Fruit fly (Drosophila melanogaster): ENCODE results near the gene HLH4C.

Gene HLH4C

dm6 chrX:4606447-4606846 is 40.8 kb downstream of the HLH4C start (continued):
- TF ChIP-seq gcm (GFP tag; optimal IDR thresholded peaks at IDR 0.05) (peak; percentile 78), Nf-YB (GFP tag; optimal IDR thresholded peaks at IDR 0.05) (peak; percentile 90), CG13287 (GFP tag; IDR thresholded peaks at IDR 0.05; ENCODE audit: partially characterized antibody) (no peak), insv (GFP tag; optimal IDR thresholded peaks at IDR 0.05) (no peak), Gug (GFP tag; IDR thresholded peaks at IDR 0.05) (no peak), nom (GFP tag; optimal IDR thresholded peaks at IDR 0.05) (no peak), Aef1 (GFP tag; IDR thresholded peaks at IDR 0.05) (no peak), tgo (GFP tag; IDR thresholded peaks at IDR 0.05) (no peak), wdn (GFP tag; IDR thresholded peaks at IDR 0.05) (no peak), sim (GFP tag; IDR thresholded peaks at IDR 0.05) (no peak), aop (GFP tag; IDR thresholded peaks at IDR 0.05) (no peak), Lim3 (GFP tag; IDR thresholded peaks at IDR 0.05) (no peak), schlank (tag; optimal IDR thresholded peaks at IDR 0.05) (no peak), lov (optimal IDR thresholded peaks at IDR 0.05) (no peak), lov (GFP tag; IDR thresholded peaks at IDR 0.05) (no peak), lab (GFP tag; optimal IDR thresholded peaks at IDR 0.05) (peak; percentile 9), dimm (GFP tag; IDR thresholded peaks at IDR 0.05) (no peak), Oli (tag; optimal IDR thresholded peaks at IDR 0.05) (no peak), Tbp (GFP tag; optimal IDR thresholded peaks at IDR 0.05) (no peak), luna (GFP tag; optimal IDR thresholded peaks at IDR 0.05) (no peak), Lhr (GFP tag; optimal IDR thresholded peaks at IDR 0.05) (no peak), CG18619 (GFP tag; optimal IDR thresholded peaks at IDR 0.05) (no peak), ttk (GFP tag; IDR thresholded peaks at IDR 0.05) (no peak), slp2 (GFP tag; optimal IDR thresholded peaks at IDR 0.05) (no peak), CG17385 (GFP tag; optimal IDR thresholded peaks at IDR 0.05) (no peak), CG6854 (GFP tag; optimal IDR thresholded peaks at IDR 0.05) (no peak), mirr (GFP tag; optimal IDR thresholded peaks at IDR 0.05) (peak; percentile 11), disco-r (GFP tag; optimal IDR thresholded peaks at IDR 0.05) (no peak), Spps (tag; optimal IDR thresholded peaks at IDR 0.05) (no peak), bcd (GFP tag; optimal IDR thresholded peaks at IDR 0.05) (no peak), CG1233 (GFP tag; optimal IDR thresholded peaks at IDR 0.05) (no peak), peb (GFP tag; IDR thresholded peaks at IDR 0.05) (no peak), Neu2 (GFP tag; optimal IDR thresholded peaks at IDR 0.05; ENCODE audit: borderline replicate concordance) (no peak), HLH3B (GFP tag; IDR thresholded peaks at IDR 0.05) (no peak), unc-4 (GFP tag; IDR thresholded peaks at IDR 0.05; ENCODE audit: partially characterized antibody) (no peak), Ptx1 (GFP tag; IDR thresholded peaks at IDR 0.05) (0 out of 2 replicates have a peak, but pooled peaks have one; percentile 4), kah (GFP tag; optimal IDR thresholded peaks at IDR 0.05) (no peak), Nf-YC (tag; optimal IDR thresholded peaks at IDR 0.05) (peak; percentile 70), ro (GFP tag; IDR thresholded peaks at IDR 0.05) (no peak), Dek (tag; optimal IDR thresholded peaks at IDR 0.05) (no peak), pzg (GFP tag; optimal IDR thresholded peaks at IDR 0.05) (no peak), CG13424 (tag; optimal IDR thresholded peaks at IDR 0.05) (no peak), ham (GFP tag; IDR thresholded peaks at IDR 0.05) (no peak), grn (GFP tag; optimal IDR thresholded peaks at IDR 0.05) (peak; percentile 77), CG6175 (GFP tag; IDR thresholded peaks at IDR 0.05) (peak; percentile 33; the same call in 1 of the 3 replicates), wor (GFP tag; IDR thresholded peaks at IDR 0.05) (no peak), Mes4 (GFP tag; optimal IDR thresholded peaks at IDR 0.05) (no peak), Side (GFP tag; optimal IDR thresholded peaks at IDR 0.05) (no peak), Vsx1 (GFP tag; optimal IDR thresholded peaks at IDR 0.05) (no peak), CG7357 (GFP tag; IDR thresholded peaks at IDR 0.05) (no peak), Optix (GFP tag; IDR thresholded peaks at IDR 0.05) (no peak), B-H1 (GFP tag; IDR thresholded peaks at IDR 0.05) (no peak), CG15073 (GFP tag; optimal IDR thresholded peaks at IDR 0.05) (no peak)

Measured in whole organism, embryonic.